Fruit fly (Drosophila melanogaster) whole organism, prepupa: ENCODE measurements around the gene CG7988.

Experiments
- Blimp-1 ChIP-seq: fragments of 200-800 bp; sonication (Bioruptor generic); optimal IDR thresholded peaks from 3 replicates; lab custom pipeline; 2017; ENCODE audit warnings: missing biosample characterization, missing genetic modification characterization, mild to moderate bottlenecking, moderate library complexity, missing genetic modification reagents
- CG11294 ChIP-seq: fragments of 200-800 bp; sonication (Bioruptor generic); IDR thresholded peaks from 2 replicates; pipeline ENCODE4 v1.3.6; 2022; ENCODE audit warnings: missing biosample characterization, missing genetic modification characterization
- CG11762 ChIP-seq: fragments of 200-800 bp; sonication (Bioruptor generic); optimal IDR thresholded peaks from 3 replicates; lab custom pipeline; 2016; ENCODE audit warnings: missing biosample characterization, missing genetic modification characterization; ENCODE audit not compliant: insufficient read depth
- CG15336 ChIP-seq: fragments of 200-800 bp; sonication (Bioruptor generic); IDR thresholded peaks from 2 replicates; pipeline ENCODE4 v1.3.6; 2022; ENCODE audit warnings: missing biosample characterization, missing genetic modification characterization
- CG6163 ChIP-seq: fragments of 200-800 bp; sonication (Bioruptor generic); IDR thresholded peaks from 3 replicates; pipeline ENCODE4 v1.3.6; 2022; ENCODE audit warnings: missing biosample characterization, missing genetic modification characterization
- CG6808 ChIP-seq: fragments of 200-800 bp; sonication (Bioruptor generic); optimal IDR thresholded peaks from 3 replicates; lab custom pipeline; 2017; ENCODE audit warnings: missing biosample characterization, missing genetic modification characterization, mild to moderate bottlenecking, moderate library complexity, missing genetic modification reagents
- Eip75B ChIP-seq: fragments of 200-800 bp; sonication (Bioruptor generic); optimal IDR thresholded peaks from 3 replicates; lab custom pipeline; 2016; ENCODE audit warnings: missing biosample characterization, missing genetic modification characterization
- Eip78C ChIP-seq: fragments of 200-800 bp; sonication (Bioruptor generic); peaks from one replicate; lab custom pipeline; 2016; ENCODE audit warnings: missing biosample characterization, missing genetic modification characterization
- Gug ChIP-seq: fragments of 200-800 bp; sonication (Bioruptor generic); IDR thresholded peaks from 2 replicates; pipeline ENCODE4 v1.3.6; 2022; ENCODE audit warnings: missing biosample characterization, missing genetic modification characterization
- OdsH ChIP-seq: fragments of 200-800 bp; sonication (Bioruptor generic); optimal IDR thresholded peaks from 3 replicates; lab custom pipeline; 2016; ENCODE audit warnings: missing biosample characterization, missing genetic modification characterization
- Smox ChIP-seq: fragments of 200-800 bp; sonication (Bioruptor generic); optimal IDR thresholded peaks from 3 replicates; lab custom pipeline; 2016; ENCODE audit warnings: missing biosample characterization, missing genetic modification characterization
- Sox102F ChIP-seq: fragments of 200-800 bp; sonication (Bioruptor generic); optimal IDR thresholded peaks from 2 replicates; lab custom pipeline; 2016; ENCODE audit warnings: missing biosample characterization, mild to moderate bottlenecking, missing genetic modification characterization
- lz ChIP-seq: fragments of 200-800 bp; sonication (Bioruptor generic); optimal IDR thresholded peaks from 3 replicates; lab custom pipeline; 2016; ENCODE audit warnings: missing biosample characterization, missing genetic modification characterization
- salr ChIP-seq, 2 experiments: fragments of 200-800 bp; sonication (Bioruptor generic); optimal IDR thresholded peaks; 3 replicates each; lab custom pipeline; 2016 to 2018; ENCODE audit warnings: missing biosample characterization in 2 of 2, missing genetic modification characterization in 2 of 2, mild to moderate bottlenecking in 1 of 2

dm6 chr3R:18260016-18260415, 39.7 kb downstream of the CG7988 start:
- TF ChIP-seq CG6808 (GFP tag; lab: Kevin White, UChicago) (no peak), lz (no peak), CG15336 (GFP tag; lab: Robert Waterston, UW) (no peak), Eip78C (GFP tag; lab: Kevin White, UChicago) (no peak), Gug (no peak), CG11294 (no peak), CG11762 (no peak), CG6163 (GFP tag; lab: Robert Waterston, UW) (no peak), salr (GFP tag; optimal IDR thresholded peaks at IDR 0.05; lab: Kevin White, UChicago) (no peak), Sox102F (no peak), Blimp-1 (GFP tag; lab: Kevin White, UChicago) (no peak), Smox (GFP tag; lab: Kevin White, UChicago) (no peak), OdsH (GFP tag; lab: Kevin White, UChicago) (no peak), Eip75B (no peak)
